Worm (Caenorhabditis elegans) whole organism, L3 larva: Measurements from ENCODE around the gene W06B4.1.

ENCODE experiments used
- R02D3.7 ChIP-seq: fragments of 150-350 bp; optimal IDR thresholded peaks from 2 replicates; lab custom pipeline; 2014; ENCODE audit warnings: missing biosample characterization, missing genetic modification characterization
- ZK546.5 ChIP-seq: sonication (generic microtip); optimal IDR thresholded peaks from 2 replicates; lab custom pipeline; 2017; ENCODE audit warnings: missing biosample characterization, missing genetic modification characterization
- aly-2 ChIP-seq: fragments of 150-350 bp; optimal IDR thresholded peaks from 2 replicates; lab custom pipeline; 2014; ENCODE audit warnings: missing biosample characterization, missing genetic modification characterization
- ama-1 ChIP-seq: fragments of 150-350 bp; optimal IDR thresholded peaks from 2 replicates; lab custom pipeline; 2018
- ceh-16 ChIP-seq: sonication (generic microtip); optimal IDR thresholded peaks from 2 replicates; lab custom pipeline; 2017; ENCODE audit warnings: missing biosample characterization, missing genetic modification characterization
- ceh-28 ChIP-seq: fragments of 150-350 bp; optimal IDR thresholded peaks from 2 replicates; lab custom pipeline; 2014; ENCODE audit warnings: missing biosample characterization, missing genetic modification reagents, missing genetic modification characterization
- ceh-82 ChIP-seq: fragments of 150-350 bp; optimal IDR thresholded peaks from 2 replicates; lab custom pipeline; 2014; ENCODE audit warnings: missing biosample characterization, missing genetic modification characterization
- ceh-9 ChIP-seq: sonication (generic microtip); optimal IDR thresholded peaks from 2 replicates; lab custom pipeline; 2018; ENCODE audit warnings: missing biosample characterization, missing genetic modification characterization
- egl-5 ChIP-seq: fragments of 150-350 bp; optimal IDR thresholded peaks from 2 replicates; lab custom pipeline; 2017; ENCODE audit warnings: missing biosample characterization, missing genetic modification reagents, missing genetic modification characterization, inconsistent platforms
- elt-2 ChIP-seq: sonication (generic microtip); optimal IDR thresholded peaks from 2 replicates; lab custom pipeline; 2016; ENCODE audit warnings: missing genetic modification reagents, mild to moderate bottlenecking, missing genetic modification characterization, missing compliant biosample characterization
- elt-3 ChIP-seq, 3 experiments: fragments of 150-350 bp in 1 of 3; sonication (generic microtip) in 2 of 3; optimal IDR thresholded peaks; 2 replicates in 2 of 3; 4 replicates in 1 of 3; lab custom pipeline; 2014 to 2017; ENCODE audit warnings: missing biosample characterization in 3 of 3, missing genetic modification characterization in 3 of 3
- eor-1 ChIP-seq, 2 experiments: fragments of 150-350 bp; optimal IDR thresholded peaks; 2 replicates each; lab custom pipeline; 2014 to 2018; ENCODE audit warnings: missing biosample characterization in 2 of 2, missing genetic modification characterization in 2 of 2
- fkh-2 ChIP-seq: fragments of 150-350 bp; optimal IDR thresholded peaks from 2 replicates; lab custom pipeline; 2014; ENCODE audit warnings: missing biosample characterization, missing genetic modification reagents, missing genetic modification characterization
- fos-1 ChIP-seq: fragments of 150-350 bp; optimal IDR thresholded peaks from 2 replicates; lab custom pipeline; 2014; ENCODE audit warnings: missing biosample characterization, missing genetic modification characterization
- hmg-11 ChIP-seq: sonication (generic microtip); optimal IDR thresholded peaks from 2 replicates; lab custom pipeline; 2016; ENCODE audit warnings: missing genetic modification characterization, missing compliant biosample characterization
- jun-1 ChIP-seq: fragments of 150-350 bp; optimal IDR thresholded peaks from 2 replicates; lab custom pipeline; 2014; ENCODE audit warnings: missing biosample characterization, missing genetic modification reagents, missing genetic modification characterization
- lin-15B ChIP-seq: fragments of 150-350 bp; optimal IDR thresholded peaks from 2 replicates; lab custom pipeline; 2014; ENCODE audit warnings: missing biosample characterization, missing genetic modification characterization
- lin-39 ChIP-seq: fragments of 150-350 bp; optimal IDR thresholded peaks from 2 replicates; lab custom pipeline; 2018; ENCODE audit warnings: missing biosample characterization, missing genetic modification reagents, missing genetic modification characterization
- lsy-12 ChIP-seq: sonication (generic microtip); optimal IDR thresholded peaks from 2 replicates; lab custom pipeline; 2016; ENCODE audit warnings: mild to moderate bottlenecking, missing genetic modification characterization, missing compliant biosample characterization
- nfya-1 ChIP-seq: sonication (generic microtip); optimal IDR thresholded peaks from 2 replicates; lab custom pipeline; 2017; ENCODE audit warnings: missing genetic modification characterization, mild to moderate bottlenecking, missing compliant biosample characterization, antibody characterized with exemption, moderate library complexity; ENCODE audit not compliant: insufficient read depth
- nhr-12 ChIP-seq: fragments of 150-350 bp; optimal IDR thresholded peaks from 2 replicates; lab custom pipeline; 2014; ENCODE audit warnings: missing biosample characterization, missing genetic modification characterization
- nhr-23 ChIP-seq: fragments of 150-350 bp; optimal IDR thresholded peaks from 2 replicates; lab custom pipeline; 2014; ENCODE audit warnings: missing biosample characterization, missing genetic modification reagents, missing genetic modification characterization
- nhr-43 ChIP-seq: sonication (generic microtip); optimal IDR thresholded peaks from 2 replicates; lab custom pipeline; 2016; ENCODE audit warnings: mild to moderate bottlenecking, missing genetic modification characterization, missing compliant biosample characterization; ENCODE audit not compliant: poor library complexity, severe bottlenecking
- nhr-76 ChIP-seq: fragments of 150-350 bp; sonication (generic microtip); optimal IDR thresholded peaks from 5 replicates; lab custom pipeline; 2014; ENCODE audit warnings: missing biosample characterization, missing genetic modification characterization
- pqm-1 ChIP-seq: fragments of 150-350 bp; optimal IDR thresholded peaks from 2 replicates; lab custom pipeline; 2017; ENCODE audit warnings: missing biosample characterization, missing genetic modification characterization, inconsistent platforms
- sea-2 ChIP-seq: fragments of 150-350 bp; sonication (generic microtip); optimal IDR thresholded peaks from 4 replicates; lab custom pipeline; 2014; ENCODE audit warnings: missing biosample characterization, missing genetic modification reagents, missing genetic modification characterization
- skn-1 ChIP-seq: fragments of 150-350 bp; optimal IDR thresholded peaks from 2 replicates; lab custom pipeline; 2014; ENCODE audit warnings: missing biosample characterization, missing genetic modification characterization
- tbx-2 ChIP-seq: sonication (generic microtip); optimal IDR thresholded peaks from 2 replicates; lab custom pipeline; 2016; ENCODE audit warnings: mild to moderate bottlenecking, missing genetic modification characterization, missing compliant biosample characterization
- unc-39 ChIP-seq: sonication (generic microtip); optimal IDR thresholded peaks from 4 replicates; lab custom pipeline; 2017; ENCODE audit warnings: missing biosample characterization, missing genetic modification characterization
- unc-62 ChIP-seq: fragments of 150-350 bp; sonication (generic microtip); optimal IDR thresholded peaks from 4 replicates; lab custom pipeline; 2014; ENCODE audit warnings: missing biosample characterization, missing genetic modification reagents, missing genetic modification characterization
- zag-1 ChIP-seq: fragments of 150-350 bp; optimal IDR thresholded peaks from 2 replicates; lab custom pipeline; 2014; ENCODE audit warnings: missing biosample characterization, missing genetic modification characterization
- ztf-11 ChIP-seq: fragments of 150-350 bp; optimal IDR thresholded peaks from 2 replicates; lab custom pipeline; 2014; ENCODE audit warnings: missing biosample characterization, missing genetic modification characterization

W06B4.1 gene

DNA sequence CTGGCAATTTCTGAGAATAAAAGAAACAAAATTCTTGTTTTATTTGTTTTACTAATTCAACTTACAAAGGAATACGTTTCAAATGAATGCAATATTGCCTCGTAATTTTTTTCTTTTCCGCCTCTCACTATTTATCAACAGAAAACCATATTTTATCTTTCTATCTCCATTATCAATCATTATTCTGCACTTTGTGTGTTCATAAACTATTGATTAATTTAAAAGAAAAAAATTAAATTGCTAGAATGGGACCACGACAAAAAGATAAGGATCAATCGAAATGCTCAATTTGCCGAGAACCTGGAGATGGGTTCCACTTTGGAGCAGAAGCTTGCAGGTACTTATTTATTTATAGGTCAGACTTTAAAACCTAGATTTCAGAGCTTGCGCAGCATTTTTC, 36.3 kb upstream of the W06B4.1 start, which contains the start of gene nhr-273:
TSS of gene nhr-273 (plus strand) at position 167 of the 400 bp plus-strand sequence.
- TF ChIP-seq nfya-1 (tag; lab: Kevin White, UChicago): no peak
- TF ChIP-seq tbx-2 (tag; lab: Kevin White, UChicago): no peak
- TF ChIP-seq nhr-76 (tag; lab: Kevin White, UChicago): no peak
- TF ChIP-seq ztf-11 (tag; lab: Kevin White, UChicago): no peak
- no peak for TF ChIP-seq ceh-16 (tag; lab: Kevin White, UChicago)
- peak; percentile 61 for TF ChIP-seq nhr-43
- no peak for TF ChIP-seq zag-1 (tag; lab: Kevin White, UChicago)
- TF ChIP-seq elt-2 (tag; lab: Kevin White, UChicago): peak; percentile 54
- TF ChIP-seq, all 47 proteins: peak for 2

DNA sequence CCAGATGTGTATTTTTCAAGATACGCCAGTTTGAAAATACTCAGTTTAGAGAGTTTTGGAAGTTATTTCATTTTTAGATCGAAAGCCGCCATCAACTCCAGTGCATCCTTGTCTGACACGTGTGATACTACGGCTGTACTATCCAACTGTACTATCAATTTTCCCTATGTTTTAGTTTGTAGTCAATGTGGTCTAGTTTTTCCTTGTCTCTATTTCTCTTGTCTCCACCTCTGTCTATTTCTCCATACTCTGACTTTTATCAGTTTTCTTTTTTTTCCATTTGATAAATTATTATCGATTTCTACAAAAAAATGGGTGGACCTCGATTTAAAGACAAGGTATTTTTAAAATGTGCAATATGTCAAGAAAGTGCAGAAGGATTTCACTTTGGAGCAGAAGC, 32.8 kb upstream of the W06B4.1 start, which contains the start of gene nhr-16:
TSS of gene nhr-16 (plus strand) at position 205 of the 400 bp plus-strand sequence.
- TF ChIP-seq elt-2 (tag; lab: Kevin White, UChicago) (peak; percentile 33), ceh-16 (tag; lab: Kevin White, UChicago) (no peak)
- TF ChIP-seq, all 47 proteins: peak for 1

DNA sequence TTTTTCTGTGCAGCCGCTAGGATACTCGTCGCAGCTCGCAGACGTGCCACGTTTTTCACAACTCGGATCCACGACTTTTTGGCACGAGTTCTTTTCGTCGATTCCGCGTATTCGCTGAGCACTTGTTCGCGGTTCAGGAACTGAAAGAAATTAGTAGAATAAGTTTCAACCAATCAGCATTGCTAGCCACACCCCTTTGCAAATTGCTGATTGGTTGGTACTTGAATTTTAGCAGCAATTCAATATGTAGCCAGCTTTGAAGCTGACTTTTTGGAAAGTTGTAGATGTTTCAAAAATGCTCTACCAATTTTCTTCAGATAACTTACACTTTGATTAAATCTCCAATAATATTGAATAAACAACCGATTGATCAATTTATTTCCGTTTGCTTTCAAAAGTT, 30.1 kb upstream of the W06B4.1 start:
- no peak for TF ChIP-seq aly-2 (tag; lab: Kevin White, UChicago)
- TF ChIP-seq nhr-43: no peak
- peak; percentile 93 for TF ChIP-seq nfya-1 (tag; lab: Kevin White, UChicago)

- TF ChIP-seq unc-39 (tag; lab: Kevin White, UChicago): no peak
- TF ChIP-seq elt-3 (tag; optimal IDR thresholded peaks at IDR 0.05; lab: Kevin White, UChicago): no peak
- no peak for TF ChIP-seq nhr-12 (tag; lab: Kevin White, UChicago)
- no peak for TF ChIP-seq unc-62 (GFP tag; lab: Kevin White, UChicago)
- no peak for TF ChIP-seq eor-1 (tag; optimal IDR thresholded peaks at IDR 0.05; lab: Kevin White, UChicago)
- TF ChIP-seq jun-1: no peak
- TF ChIP-seq tbx-2 (tag; lab: Kevin White, UChicago): no peak
- no peak for TF ChIP-seq pqm-1 (tag; lab: Kevin White, UChicago)
- TF ChIP-seq ceh-9 (tag; lab: Kevin White, UChicago): no peak
- TF ChIP-seq R02D3.7 (tag; lab: Kevin White, UChicago): no peak
- no peak for TF ChIP-seq nhr-23 (tag; lab: Kevin White, UChicago)
- no peak for TF ChIP-seq sea-2
- no peak for TF ChIP-seq egl-5 (tag; lab: Kevin White, UChicago)
- TF ChIP-seq ceh-16 (tag; lab: Kevin White, UChicago): no peak
- TF ChIP-seq lsy-12 (tag; lab: Kevin White, UChicago): no peak
Observed at ce11 chrII:4444811-4445210, 26.6 kb upstream of the W06B4.1 start.

- TF ChIP-seq ama-1 (lab: Kevin White, UChicago) (no peak), jun-1 (no peak), ZK546.5 (tag; lab: Kevin White, UChicago) (no peak), fos-1 (tag; lab: Kevin White, UChicago) (no peak), ceh-28 (no peak), nhr-23 (tag; lab: Kevin White, UChicago) (no peak), lsy-12 (tag; lab: Kevin White, UChicago) (no peak), elt-3 (tag; optimal IDR thresholded peaks at IDR 0.05; lab: Kevin White, UChicago) (no peak), skn-1 (tag; lab: Kevin White, UChicago) (no peak), aly-2 (tag; lab: Kevin White, UChicago) (no peak), pqm-1 (tag; lab: Kevin White, UChicago) (no peak), tbx-2 (tag; lab: Kevin White, UChicago) (no peak), lin-39 (tag; lab: Kevin White, UChicago) (no peak)
Observed at ce11 chrII:4453051-4453450, 18.3 kb upstream of the W06B4.1 start, which contains the start of gene twk-2. twk-2 (minus strand) TSS chrII:4453151.

DNA sequence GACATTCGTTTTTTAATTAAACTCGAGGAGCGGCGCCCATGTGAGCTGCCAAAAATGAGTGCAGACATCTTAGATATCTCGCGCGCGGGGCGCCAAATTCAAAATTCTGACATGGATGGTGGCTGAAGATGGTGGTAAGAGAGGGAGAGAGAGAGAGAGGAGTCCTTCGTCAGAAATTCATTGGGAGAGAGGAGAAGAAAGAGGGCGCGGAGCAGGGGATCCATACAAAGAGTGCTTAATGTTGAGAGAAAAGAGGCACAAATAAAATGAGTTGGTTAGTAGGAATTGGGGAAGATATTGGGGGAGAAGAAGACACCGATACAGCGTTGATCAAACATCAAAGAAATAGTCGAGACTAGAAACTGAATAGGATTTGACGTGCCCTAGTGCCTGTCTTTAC, 17.9 kb upstream of the W06B4.1 start:
- TF ChIP-seq hmg-11 (tag; lab: Kevin White, UChicago) (peak; percentile 7), ama-1 (lab: Kevin White, UChicago) (no peak), nfya-1 (tag; lab: Kevin White, UChicago) (peak; percentile 34), lin-15B (peak; percentile 53), ceh-82 (tag; lab: Kevin White, UChicago) (no peak), sea-2 (no peak), lin-39 (tag; lab: Kevin White, UChicago) (peak; percentile 45), fkh-2 (tag; lab: Kevin White, UChicago) (no peak), nhr-76 (tag; lab: Kevin White, UChicago) (no peak), ZK546.5 (tag; lab: Kevin White, UChicago) (no peak), nhr-43 (no peak)
